Fruit fly (Drosophila melanogaster): ENCODE measurements around the gene Hsc70-2.

Gene Hsc70-2

dm6 chr3R:13051298-13051723, 6.8 kb downstream of the Hsc70-2 start, which contains the start of gene CG7966 (continued):
- TF ChIP-seq CG3032 (tag; optimal IDR thresholded peaks at IDR 0.05) = peak; percentile 23
- peak in 1 of 2 experiments; percentile 47 for TF ChIP-seq ss (GFP tag; optimal IDR thresholded peaks at IDR 0.05)
- TF ChIP-seq Met (GFP tag; optimal IDR thresholded peaks at IDR 0.05) = no peak
- TF ChIP-seq fd85E (GFP tag; optimal IDR thresholded peaks at IDR 0.05) = no peak
- TF ChIP-seq net (GFP tag; optimal IDR thresholded peaks at IDR 0.05) = peak; percentile 31
- TF ChIP-seq vri (GFP tag; optimal IDR thresholded peaks at IDR 0.05) = peak; percentile 92
- no peak for TF ChIP-seq CG11294 (GFP tag; IDR thresholded peaks at IDR 0.05)
- TF ChIP-seq Sox102F (GFP tag; optimal IDR thresholded peaks at IDR 0.05) = peak; percentile 67
- peak; percentile 100 for TF ChIP-seq fkh (GFP tag; optimal IDR thresholded peaks at IDR 0.05)
- no peak for TF ChIP-seq OdsH (GFP tag; optimal IDR thresholded peaks at IDR 0.05)
- no peak for TF ChIP-seq Blimp-1 (GFP tag; optimal IDR thresholded peaks at IDR 0.05)
- TF ChIP-seq CG6854 (GFP tag; optimal IDR thresholded peaks at IDR 0.05) = peak; percentile 81
- TF ChIP-seq Ets21C (GFP tag; optimal IDR thresholded peaks at IDR 0.05) = no peak
- TF ChIP-seq CG8319 (GFP tag; optimal IDR thresholded peaks at IDR 0.05) = no peak

DNA sequence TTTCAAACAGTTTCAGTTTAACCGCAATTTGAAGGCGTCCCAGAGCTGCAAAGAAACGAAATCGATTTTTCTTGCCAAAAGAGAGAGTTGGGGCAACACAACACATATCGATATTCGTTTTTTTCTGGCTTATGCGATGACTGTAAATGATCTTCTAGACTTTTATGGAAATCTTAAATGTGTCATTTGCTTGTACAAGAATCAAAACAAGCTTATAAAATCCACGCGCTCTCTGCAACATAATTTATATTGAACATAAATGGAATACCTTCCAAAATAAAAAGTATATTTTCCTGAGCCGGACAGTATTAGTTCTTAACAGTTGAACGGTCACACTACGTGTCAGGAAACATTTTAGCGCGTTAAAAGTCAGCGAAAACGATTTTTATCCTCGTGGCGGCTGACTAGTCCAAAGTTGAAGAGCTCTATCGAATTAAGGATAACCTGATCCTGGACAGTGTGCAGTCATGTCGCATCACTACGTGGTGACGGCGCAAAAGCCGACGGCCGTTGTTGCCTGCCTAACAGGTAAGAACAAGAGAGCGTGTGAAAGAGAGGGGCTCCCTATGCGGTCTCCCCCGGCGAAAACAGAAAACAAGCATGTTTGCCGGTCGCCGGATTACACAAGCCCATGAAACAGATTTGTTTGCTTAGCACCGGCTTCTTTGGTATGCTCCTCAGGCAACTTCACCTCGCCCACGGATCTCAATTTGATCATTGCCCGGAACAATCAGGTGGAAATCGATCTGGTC, 7.6 kb downstream of the Hsc70-2 start, which contains the start of gene pic:
TSS of gene pic (plus strand) at position 304 of the 752 bp plus-strand sequence.
- TF ChIP-seq ss (GFP tag; optimal IDR thresholded peaks at IDR 0.05) = no peak
- TF ChIP-seq CG6163 (GFP tag; IDR thresholded peaks at IDR 0.05) = no peak
- no peak for TF ChIP-seq fd59A (GFP tag; optimal IDR thresholded peaks at IDR 0.05)
- TF ChIP-seq Blimp-1 (GFP tag; optimal IDR thresholded peaks at IDR 0.05) = no peak
- no peak for TF ChIP-seq Lpt (GFP tag; optimal IDR thresholded peaks at IDR 0.05)
- no peak for TF ChIP-seq Hr38 (GFP tag; optimal IDR thresholded peaks at IDR 0.05)
- TF ChIP-seq fkh (GFP tag; optimal IDR thresholded peaks at IDR 0.05) = peak; percentile 60
- TF ChIP-seq CG4318 (GFP tag; optimal IDR thresholded peaks at IDR 0.05) = no peak
- TF ChIP-seq Ets96B (tag; optimal IDR thresholded peaks at IDR 0.05) = no peak
- TF ChIP-seq CG9139 (GFP tag; optimal IDR thresholded peaks at IDR 0.05) = no peak
- TF ChIP-seq CG10631 (GFP tag; optimal IDR thresholded peaks at IDR 0.05) = no peak
- TF ChIP-seq CG1621 (tag; optimal IDR thresholded peaks at IDR 0.05) = no peak
- no peak for TF ChIP-seq CG3919 (GFP tag; optimal IDR thresholded peaks at IDR 0.05)
- TF ChIP-seq salr (GFP tag; optimal IDR thresholded peaks at IDR 0.05) = no peak
- TF ChIP-seq topi (GFP tag; optimal IDR thresholded peaks at IDR 0.05) = no peak
- no peak for TF ChIP-seq Sox102F (GFP tag; optimal IDR thresholded peaks at IDR 0.05)
- peak; percentile 98 for TF ChIP-seq CG6276 (GFP tag; optimal IDR thresholded peaks at IDR 0.05)
- no peak for TF ChIP-seq CG6792 (GFP tag; optimal IDR thresholded peaks at IDR 0.05)

- TF ChIP-seq CG6854 (GFP tag; optimal IDR thresholded peaks at IDR 0.05) (no peak), Eip93F (GFP tag; optimal IDR thresholded peaks at IDR 0.05) (no peak), CG11762 (GFP tag; optimal IDR thresholded peaks at IDR 0.05; ENCODE audit: insufficient read depth) (no peak), Lpt (GFP tag; optimal IDR thresholded peaks at IDR 0.05) (no peak), CG6792 (GFP tag; optimal IDR thresholded peaks at IDR 0.05) (no peak), CG4318 (GFP tag; optimal IDR thresholded peaks at IDR 0.05) (no peak), CG31627 (GFP tag; optimal IDR thresholded peaks at IDR 0.05) (no peak), CG16779 (tag; optimal IDR thresholded peaks at IDR 0.05) (no peak), Sox15 (GFP tag; optimal IDR thresholded peaks at IDR 0.05) (no peak), Gug (GFP tag; IDR thresholded peaks at IDR 0.05) (no peak), CG6163 (GFP tag; IDR thresholded peaks at IDR 0.05) (no peak), CG6276 (GFP tag; optimal IDR thresholded peaks at IDR 0.05) (no peak), CG3919 (GFP tag; optimal IDR thresholded peaks at IDR 0.05) (no peak), vri (GFP tag; optimal IDR thresholded peaks at IDR 0.05) (no peak), Hr38 (GFP tag; optimal IDR thresholded peaks at IDR 0.05) (no peak), CG15336 (GFP tag; IDR thresholded peaks at IDR 0.05) (no peak), CG10631 (GFP tag; optimal IDR thresholded peaks at IDR 0.05) (no peak)
These were observed 12.0 kb downstream of the Hsc70-2 start for dm6 chr3R:13056553-13056952.

Data from whole organism, prepupa.